ENCODE assay signal across 4 fruit fly cellular contexts in genomic region chrX:3158620-3159019, dm6.
A peak's percentile ranks its signal among the peaks of the same experiment; 100 is the strongest.
TF ChIP-seq lines count a peak whose summit lies in the region.

No protein-coding gene starts in this region.

- TF ChIP-seq CTCF in whole organism, embryonic (GFP tag; optimal IDR thresholded peaks at IDR 0.05; lab: Kevin White, UChicago) = no peak

TF ChIP-seq in whole organism, embryonic, 481 proteins besides CTCF, POLR2A, EP300 and RAD21:
- no peak for TF ChIP-seq pho (GFP tag; optimal IDR thresholded peaks at IDR 0.05; lab: Kevin White, UChicago)
- peak; percentile 18 for TF ChIP-seq grn (GFP tag; optimal IDR thresholded peaks at IDR 0.05; lab: Kevin White, UChicago)
- no peak for TF ChIP-seq Chrac-16 (GFP tag; optimal IDR thresholded peaks at IDR 0.05; lab: Kevin White, UChicago)
- peak; percentile 73 for TF ChIP-seq nom (GFP tag; optimal IDR thresholded peaks at IDR 0.05; lab: Kevin White, UChicago)
- TF ChIP-seq sqz (GFP tag; optimal IDR thresholded peaks at IDR 0.05; lab: Kevin White, UChicago) = peak; percentile 62
- TF ChIP-seq trh (GFP tag; optimal IDR thresholded peaks at IDR 0.05; lab: Kevin White, UChicago) = no peak

TF ChIP-seq in whole organism, prepupa, 60 proteins besides CTCF, POLR2A, EP300 and RAD21 (continues in another document):
- TF ChIP-seq Lpt (GFP tag; optimal IDR thresholded peaks at IDR 0.05; lab: Kevin White, UChicago) = no peak
- peak; percentile 65; the same call in 1 of the 3 replicates for TF ChIP-seq CG8119 (GFP tag; IDR thresholded peaks at IDR 0.05; lab: Robert Waterston, UW)
- peak; percentile 38 for TF ChIP-seq CG15336 (GFP tag; IDR thresholded peaks at IDR 0.05; lab: Robert Waterston, UW)
- peak; percentile 55; the same call in 1 of the 3 replicates for TF ChIP-seq CG6163 (GFP tag; IDR thresholded peaks at IDR 0.05; lab: Robert Waterston, UW)
- no peak for TF ChIP-seq Hr38 (GFP tag; optimal IDR thresholded peaks at IDR 0.05; lab: Kevin White, UChicago)
- no peak for TF ChIP-seq CG6854 (GFP tag; optimal IDR thresholded peaks at IDR 0.05; lab: Kevin White, UChicago)
- TF ChIP-seq CG16779 (tag; optimal IDR thresholded peaks at IDR 0.05; lab: Kevin White, UChicago) = peak; percentile 19
- TF ChIP-seq CG8632 (GFP tag; optimal IDR thresholded peaks at IDR 0.05; lab: Kevin White, UChicago) = peak; percentile 19
- no peak for TF ChIP-seq lz (GFP tag; optimal IDR thresholded peaks at IDR 0.05; lab: Kevin White, UChicago)
- no peak for TF ChIP-seq CG32006 (GFP tag; optimal IDR thresholded peaks at IDR 0.05; lab: Kevin White, UChicago)
- no peak for TF ChIP-seq CG8319 (GFP tag; optimal IDR thresholded peaks at IDR 0.05; lab: Kevin White, UChicago)
- TF ChIP-seq eg (GFP tag; IDR thresholded peaks at IDR 0.05; lab: Robert Waterston, UW) = no peak
- TF ChIP-seq dsx (GFP tag; optimal IDR thresholded peaks at IDR 0.05; lab: Kevin White, UChicago; ENCODE audit: poor library complexity, severe bottlenecking) = peak; percentile 32
- peak; percentile 5 for TF ChIP-seq Ets96B (tag; optimal IDR thresholded peaks at IDR 0.05; lab: Kevin White, UChicago)
- no peak for TF ChIP-seq Sox14 (GFP tag; optimal IDR thresholded peaks at IDR 0.05; lab: Kevin White, UChicago)
- no peak for TF ChIP-seq cyc (GFP tag; optimal IDR thresholded peaks at IDR 0.05; lab: Kevin White, UChicago)
- no peak for TF ChIP-seq Eip75B (GFP tag; optimal IDR thresholded peaks at IDR 0.05; lab: Kevin White, UChicago)
- TF ChIP-seq net (GFP tag; optimal IDR thresholded peaks at IDR 0.05; lab: Kevin White, UChicago) = peak; percentile 7
- TF ChIP-seq acj6 (GFP tag; optimal IDR thresholded peaks at IDR 0.05; lab: Kevin White, UChicago) = no peak
- no peak for TF ChIP-seq Hr39 (GFP tag; optimal IDR thresholded peaks at IDR 0.05; lab: Kevin White, UChicago)
- TF ChIP-seq ss (GFP tag; optimal IDR thresholded peaks at IDR 0.05; lab: Kevin White, UChicago) = peak; percentile 58 to 64
- TF ChIP-seq spab (GFP tag; optimal IDR thresholded peaks at IDR 0.05; lab: Kevin White, UChicago) = peak; percentile 20
- TF ChIP-seq CG7368 (GFP tag; optimal IDR thresholded peaks at IDR 0.05; lab: Kevin White, UChicago) = no peak
- peak; percentile 46 for TF ChIP-seq CG6808 (GFP tag; optimal IDR thresholded peaks at IDR 0.05; lab: Kevin White, UChicago)
- peak; percentile 31 for TF ChIP-seq Sox102F (GFP tag; optimal IDR thresholded peaks at IDR 0.05; lab: Kevin White, UChicago)
- no peak for TF ChIP-seq achi (GFP tag; optimal IDR thresholded peaks at IDR 0.05; lab: Kevin White, UChicago)
- TF ChIP-seq Hr4 (GFP tag; optimal IDR thresholded peaks at IDR 0.05; lab: Kevin White, UChicago) = no peak
- peak; percentile 47 for TF ChIP-seq CG9139 (GFP tag; optimal IDR thresholded peaks at IDR 0.05; lab: Kevin White, UChicago)
- TF ChIP-seq Sox15 (GFP tag; optimal IDR thresholded peaks at IDR 0.05; lab: Kevin White, UChicago) = no peak

TF ChIP-seq in whole organism, pupa, 21 proteins besides CTCF, POLR2A, EP300 and RAD21:
- TF ChIP-seq gl (tag; optimal IDR thresholded peaks at IDR 0.05; lab: Kevin White, UChicago) (peak; percentile 1), CG34367 (tag; optimal IDR thresholded peaks at IDR 0.05; lab: Kevin White, UChicago) (peak; percentile 19), Pif1B (GFP tag; optimal IDR thresholded peaks at IDR 0.05; lab: Kevin White, UChicago) (no peak), CG12605 (GFP tag; IDR thresholded peaks at IDR 0.05; lab: Robert Waterston, UW) (peak; percentile 51; the same call in 1 of the 2 replicates), CG14655 (GFP tag; optimal IDR thresholded peaks at IDR 0.05; lab: Kevin White, UChicago) (no peak), CG8159 (tag; optimal IDR thresholded peaks at IDR 0.05; lab: Kevin White, UChicago) (peak; percentile 6), Pif1A (GFP tag; optimal IDR thresholded peaks at IDR 0.05; lab: Kevin White, UChicago) (peak; percentile 13), CG10348 (GFP tag; IDR thresholded peaks at IDR 0.05; lab: Robert Waterston, UW) (no peak), CG4496 (GFP tag; IDR thresholded peaks at IDR 0.05; lab: Robert Waterston, UW) (0 out of 3 replicates have a peak, but pooled peaks have one; percentile 34), CG13204 (GFP tag; optimal IDR thresholded peaks at IDR 0.05; lab: Kevin White, UChicago) (peak; percentile 12)
TF ChIP-seq in whole organism, pupa: peak in this region for 7.

TF ChIP-seq in whole organism, wandering third instar larva, 38 proteins besides CTCF, POLR2A, EP300 and RAD21:
- TF ChIP-seq sage (GFP tag; optimal IDR thresholded peaks at IDR 0.05; lab: Kevin White, UChicago) (no peak), psq (GFP tag; optimal IDR thresholded peaks at IDR 0.05; lab: Kevin White, UChicago) (peak; percentile 53)

Comparison
In these comparisons a context has a peak if more than half of its experiments do, and no peak if none do; other contexts are left out.
1. Of the 7 proteins assayed by ChIP-seq in both whole organism, embryonic and whole organism, prepupa: peak only in whole organism, embryonic: none; only in whole organism, prepupa: CG16779 and Sox102F; in both: none; in neither: 5.